Worm (Caenorhabditis elegans): Measurements from ENCODE around the gene T04F3.4.

DNA sequence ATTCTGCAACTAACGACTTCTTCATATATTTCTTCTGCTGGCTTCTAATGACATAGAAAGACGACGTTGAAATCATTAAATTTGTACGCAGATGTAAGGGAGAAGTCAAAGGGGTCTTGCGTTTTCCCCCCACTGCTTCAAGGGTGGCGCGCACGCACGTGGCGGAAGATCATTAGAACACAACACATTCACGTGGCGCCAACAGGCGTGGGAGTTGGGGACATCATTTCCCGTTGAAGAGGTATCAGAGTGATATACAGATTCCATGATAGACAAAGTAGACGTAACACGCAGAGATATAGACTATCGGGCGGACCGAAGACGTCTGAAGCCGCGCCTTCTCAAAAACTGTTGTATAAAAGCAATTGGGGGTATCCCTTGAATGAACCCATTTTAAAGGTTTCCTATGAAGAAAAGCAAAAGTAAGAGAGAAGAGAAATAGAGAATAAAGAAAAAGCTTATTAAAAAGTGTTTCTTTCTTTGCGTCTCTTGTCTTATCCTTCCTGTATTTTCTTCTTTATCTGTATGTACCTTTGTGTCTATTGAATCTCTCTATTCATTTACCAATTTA, 36.5 kb upstream of the T04F3.4 start:
- TF ChIP-seq mdt-29 (GFP tag; IDR thresholded peaks at IDR 0.05) (no peak), ceh-62 (tag; optimal IDR thresholded peaks at IDR 0.05) (no peak), cey-2 (tag; optimal IDR thresholded peaks at IDR 0.05; ENCODE audit: borderline replicate concordance, insufficient read depth) (peak; percentile 96), unc-62 (GFP tag; optimal IDR thresholded peaks at IDR 0.05 in 1 of 2) (peak in 1 of 2 experiments; percentile 93), unc-62 (tag; optimal IDR thresholded peaks at IDR 0.05) (no peak)

Data from whole organism, L4 larva.